Fruit fly (Drosophila melanogaster) whole organism, embryonic: Measurements from ENCODE around the gene Gycalpha99B.

ENCODE experiments used
- Blimp-1 ChIP-seq: fragments of 200-800 bp; sonication (Bioruptor generic); optimal IDR thresholded peaks from 3 replicates; lab custom pipeline; 2018; ENCODE audit warnings: missing biosample characterization, missing genetic modification characterization, mild to moderate bottlenecking, moderate library complexity, missing genetic modification reagents
- CG1024 ChIP-seq: fragments of 200-800 bp; sonication (Bioruptor generic); IDR thresholded peaks from 2 replicates; pipeline ENCODE4 v1.3.6; 2022; ENCODE audit warnings: missing biosample characterization, missing genetic modification characterization
- CG11696 ChIP-seq: fragments of 200-800 bp; sonication (Bioruptor generic); IDR thresholded peaks from 2 replicates; pipeline ENCODE4 v1.3.6; 2022; ENCODE audit warnings: missing biosample characterization, missing genetic modification characterization
- CG17186 ChIP-seq: fragments of 200-800 bp; sonication (Bioruptor generic); optimal IDR thresholded peaks from 3 replicates; lab custom pipeline; 2017; ENCODE audit warnings: missing biosample characterization, missing genetic modification reagents, missing genetic modification characterization
- amos ChIP-seq: fragments of 200-800 bp; sonication (Bioruptor generic); IDR thresholded peaks from 2 replicates; pipeline ENCODE4 v1.3.6; 2022; ENCODE audit warnings: missing biosample characterization, missing genetic modification characterization; ENCODE audit not compliant: partially characterized antibody
- fd102C ChIP-seq: fragments of 200-800 bp; sonication (Bioruptor generic); optimal IDR thresholded peaks from 2 replicates; lab custom pipeline; 2018; ENCODE audit warnings: missing biosample characterization, mild to moderate bottlenecking, missing genetic modification characterization, moderate library complexity
- ind ChIP-seq: fragments of 200-800 bp; sonication (Bioruptor generic); optimal IDR thresholded peaks from 3 replicates; lab custom pipeline; 2016; ENCODE audit warnings: missing biosample characterization, missing genetic modification characterization
- salm ChIP-seq: fragments of 200-800 bp; sonication (Bioruptor generic); optimal IDR thresholded peaks from 2 replicates; lab custom pipeline; 2018; ENCODE audit warnings: missing biosample characterization, mild to moderate bottlenecking, missing genetic modification characterization
- sim ChIP-seq: fragments of 200-800 bp; sonication (Bioruptor generic); IDR thresholded peaks from 2 replicates; pipeline ENCODE4 v1.3.6; 2022; ENCODE audit warnings: missing biosample characterization, missing genetic modification characterization
- wor ChIP-seq: fragments of 200-800 bp; sonication (Bioruptor generic); IDR thresholded peaks from 2 replicates; pipeline ENCODE4 v1.3.6; 2022; ENCODE audit warnings: missing biosample characterization, missing genetic modification characterization

DNA sequence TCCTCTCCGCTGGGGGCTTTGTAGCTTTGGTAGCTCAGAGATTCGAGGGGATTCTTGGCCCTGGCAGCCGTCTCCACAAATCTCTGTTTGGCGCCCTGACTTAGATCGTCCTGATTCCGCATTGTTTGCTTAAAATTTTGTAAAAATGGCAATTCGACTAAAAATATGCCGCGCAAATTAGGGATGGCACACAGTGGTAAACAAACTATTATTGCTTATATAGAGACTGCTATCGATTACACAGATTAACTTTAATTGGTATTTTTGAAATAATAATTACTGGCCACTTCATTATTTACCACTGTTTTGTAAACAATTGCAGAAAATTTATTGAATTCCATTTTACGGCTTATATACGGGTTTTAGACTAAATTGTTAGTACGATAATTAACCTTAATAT is 42.4 kb downstream of the Gycalpha99B start, which contains the start of the genes Naa40 and CG18731:
- TF ChIP-seq CG1024 (GFP tag; lab: Robert Waterston, UW) = no peak
- no peak for TF ChIP-seq CG11696 (GFP tag; lab: Robert Waterston, UW)
- TF ChIP-seq fd102C (GFP tag; lab: Kevin White, UChicago) = no peak
- no peak for TF ChIP-seq ind (GFP tag; lab: Kevin White, UChicago)
- no peak for TF ChIP-seq salm (tag; lab: Kevin White, UChicago)
- no peak for TF ChIP-seq Blimp-1 (GFP tag; lab: Kevin White, UChicago)
- TF ChIP-seq sim = no peak
- TF ChIP-seq wor (GFP tag; lab: Robert Waterston, UW) = no peak
- TF ChIP-seq CG17186 (GFP tag; lab: Kevin White, UChicago) = no peak
- TF ChIP-seq amos (GFP tag; lab: Robert Waterston, UW) = peak; percentile 74
